Fruit fly (Drosophila melanogaster) whole organism, pupa: ENCODE data around the gene CG7173.

Source experiments
- CG10348 ChIP-seq: fragments of 200-800 bp; sonication (Bioruptor generic); IDR thresholded peaks from 2 replicates; pipeline ENCODE4 v1.3.6; 2022; ENCODE audit warnings: missing biosample characterization, missing genetic modification characterization
- CG12605 ChIP-seq: fragments of 200-800 bp; sonication (Bioruptor generic); IDR thresholded peaks from 2 replicates; pipeline ENCODE4 v1.3.6; 2022; ENCODE audit warnings: missing biosample characterization, missing genetic modification characterization
- CG13204 ChIP-seq: fragments of 200-800 bp; sonication (Bioruptor generic); optimal IDR thresholded peaks from 2 replicates; lab custom pipeline; 2018; ENCODE audit warnings: missing biosample characterization, mild to moderate bottlenecking, missing genetic modification characterization, moderate library complexity
- CG14655 ChIP-seq: fragments of 200-800 bp; sonication (Bioruptor generic); optimal IDR thresholded peaks from 3 replicates; lab custom pipeline; 2017; ENCODE audit warnings: mild to moderate bottlenecking, missing biosample characterization, missing genetic modification reagents, missing genetic modification characterization
- CG15710 ChIP-seq: fragments of 200-800 bp; sonication (Bioruptor generic); optimal IDR thresholded peaks from 2 replicates; lab custom pipeline; 2018; ENCODE audit warnings: missing biosample characterization, mild to moderate bottlenecking, missing genetic modification characterization, moderate library complexity
- CG17806 ChIP-seq: fragments of 200-800 bp; sonication (Bioruptor generic); optimal IDR thresholded peaks from 2 replicates; lab custom pipeline; 2018; ENCODE audit warnings: missing biosample characterization, mild to moderate bottlenecking, missing genetic modification characterization, moderate library complexity
- CG32121 ChIP-seq: fragments of 200-800 bp; sonication (Bioruptor generic); IDR thresholded peaks from 2 replicates; pipeline ENCODE4 v1.3.6; 2022; ENCODE audit warnings: missing biosample characterization, missing genetic modification characterization
- CG34367 ChIP-seq: fragments of 200-800 bp; sonication (Bioruptor generic); optimal IDR thresholded peaks from 2 replicates; lab custom pipeline; 2018; ENCODE audit warnings: missing biosample characterization, mild to moderate bottlenecking, missing genetic modification characterization
- CG4496 ChIP-seq: fragments of 200-800 bp; sonication (Bioruptor generic); IDR thresholded peaks from 3 replicates; pipeline ENCODE4 v1.3.6; 2022; ENCODE audit warnings: missing biosample characterization, missing genetic modification characterization
- CG8159 ChIP-seq: fragments of 200-800 bp; sonication (Bioruptor generic); optimal IDR thresholded peaks from 3 replicates; lab custom pipeline; 2018; ENCODE audit warnings: missing biosample characterization, mild to moderate bottlenecking, missing genetic modification characterization, moderate library complexity
- CG8301 ChIP-seq: fragments of 200-800 bp; sonication (Bioruptor generic); optimal IDR thresholded peaks from 2 replicates; lab custom pipeline; 2018; ENCODE audit warnings: missing biosample characterization, mild to moderate bottlenecking, missing genetic modification characterization
- CG9948 ChIP-seq: fragments of 200-800 bp; sonication (Bioruptor generic); optimal IDR thresholded peaks from 2 replicates; lab custom pipeline; 2018; ENCODE audit warnings: missing biosample characterization, mild to moderate bottlenecking, missing genetic modification characterization, moderate library complexity
- D1 ChIP-seq: fragments of 200-800 bp; sonication (Bioruptor generic); optimal IDR thresholded peaks from 2 replicates; lab custom pipeline; 2018; ENCODE audit warnings: missing biosample characterization, mild to moderate bottlenecking, missing genetic modification characterization, moderate library complexity
- EcR ChIP-seq: fragments of 200-800 bp; sonication (Bioruptor generic); optimal IDR thresholded peaks from 3 replicates; lab custom pipeline; 2019; ENCODE audit warnings: missing biosample characterization, missing genetic modification characterization, mild to moderate bottlenecking, moderate library complexity, missing genetic modification reagents
- Ets98B ChIP-seq: fragments of 200-800 bp; sonication (Bioruptor generic); IDR thresholded peaks from 2 replicates; pipeline ENCODE4 v1.3.6; 2022; ENCODE audit warnings: missing biosample characterization, missing genetic modification characterization
- Pif1A ChIP-seq: fragments of 200-800 bp; sonication (Bioruptor generic); optimal IDR thresholded peaks from 3 replicates; lab custom pipeline; 2016; ENCODE audit warnings: missing biosample characterization, missing genetic modification characterization
- Pif1B ChIP-seq: fragments of 200-800 bp; sonication (Bioruptor generic); optimal IDR thresholded peaks from 3 replicates; lab custom pipeline; 2016; ENCODE audit warnings: missing biosample characterization, missing genetic modification characterization
- Snoo ChIP-seq: fragments of 200-800 bp; sonication (Bioruptor generic); optimal IDR thresholded peaks from 3 replicates; lab custom pipeline; 2017; ENCODE audit warnings: missing biosample characterization, mild to moderate bottlenecking, missing genetic modification characterization, inconsistent platforms
- fd96Ca ChIP-seq: fragments of 200-800 bp; sonication (Bioruptor generic); IDR thresholded peaks from 3 replicates; pipeline ENCODE4 v1.3.6; 2022; ENCODE audit warnings: missing biosample characterization, missing genetic modification characterization
- gl ChIP-seq: fragments of 200-800 bp; sonication (Bioruptor generic); optimal IDR thresholded peaks from 2 replicates; lab custom pipeline; 2018; ENCODE audit warnings: missing biosample characterization, mild to moderate bottlenecking, missing genetic modification characterization
- rn ChIP-seq: fragments of 200-800 bp; sonication (Bioruptor generic); IDR thresholded peaks from 2 replicates; pipeline ENCODE4 v1.3.6; 2022; ENCODE audit warnings: missing biosample characterization, missing genetic modification characterization

Gene CG7173

DNA sequence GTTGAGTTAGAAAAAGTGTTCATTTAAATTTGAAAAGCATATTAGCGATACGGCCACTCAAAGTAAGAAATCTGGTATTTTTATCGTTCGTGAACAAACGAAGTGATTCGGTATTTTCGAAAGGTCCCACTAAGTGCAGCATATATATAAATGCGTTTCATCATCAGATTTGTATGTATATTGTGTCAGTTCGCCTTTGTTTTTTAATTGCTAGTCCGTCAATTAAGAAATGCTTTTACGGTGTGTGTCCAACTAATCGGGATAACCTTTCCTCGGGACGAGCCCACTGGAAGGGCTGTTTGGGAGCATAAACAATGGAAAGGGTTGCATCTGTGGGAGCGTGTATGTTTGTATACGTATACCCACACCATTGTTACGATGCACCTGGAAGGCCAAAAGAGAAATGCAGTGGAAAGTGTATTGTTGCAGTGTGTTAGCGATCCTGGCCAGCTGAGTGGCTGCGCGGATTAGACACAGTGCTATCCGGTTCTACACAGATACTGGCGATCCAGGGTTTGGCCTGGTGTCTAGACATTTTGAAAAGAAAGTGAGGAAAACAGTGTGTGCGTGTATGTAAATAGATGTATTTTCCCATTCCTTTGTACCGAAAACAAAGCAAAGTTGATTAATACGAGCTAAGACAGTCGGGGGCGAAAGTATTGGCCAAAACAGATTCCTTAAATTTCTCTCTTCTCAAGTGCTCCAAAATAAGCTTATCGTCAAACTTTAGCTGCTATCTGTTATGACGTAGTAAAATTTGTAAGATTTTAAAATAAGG, 34.8 kb downstream of the CG7173 start, which contains the start of gene CG7611:
TSS of gene CG7611 (plus strand) at position 128 of the 778 bp plus-strand sequence.
- TF ChIP-seq Snoo (tag; lab: Kevin White, UChicago) (no peak), EcR (peak; percentile 15)

DNA sequence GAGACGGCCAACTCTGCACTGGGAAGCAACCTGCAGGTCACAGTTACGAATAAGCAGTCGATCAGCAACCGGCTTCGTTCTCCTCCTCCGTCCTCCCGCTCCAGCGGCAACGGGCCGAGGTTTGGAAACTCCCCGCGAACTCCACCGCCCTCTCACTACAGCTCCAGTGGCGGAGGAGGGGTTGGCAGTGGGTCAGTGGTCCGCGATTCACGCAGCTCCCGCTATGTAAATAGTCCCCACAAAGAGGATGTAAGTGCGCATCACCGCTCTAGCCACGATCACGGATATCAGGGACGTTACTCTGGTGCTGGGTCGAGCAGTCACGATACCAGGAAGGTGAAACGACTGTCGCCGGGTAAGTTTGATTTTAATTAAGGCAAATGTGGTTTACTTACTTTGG, 39.7 kb downstream of the CG7173 start:
- TF ChIP-seq CG34367 (tag; lab: Kevin White, UChicago) (no peak), CG14655 (GFP tag; lab: Kevin White, UChicago) (no peak), CG12605 (GFP tag; lab: Robert Waterston, UW) (no peak), EcR (no peak), CG9948 (no peak), CG17806 (tag; lab: Kevin White, UChicago) (no peak), D1 (tag; lab: Kevin White, UChicago) (no peak), Pif1A (GFP tag; lab: Kevin White, UChicago) (no peak)
- TF ChIP-seq, all 21 proteins: peak for 0

dm6 chr3L:21516716-21517266, 41.2 kb downstream of the CG7173 start:
- peak; percentile 33; the same call in 1 of the 2 replicates for TF ChIP-seq Ets98B (GFP tag; lab: Robert Waterston, UW)
- no peak for TF ChIP-seq CG10348 (GFP tag; lab: Robert Waterston, UW)
- TF ChIP-seq CG32121 (GFP tag; lab: Robert Waterston, UW), result 0 out of 2 replicates have a peak, but pooled peaks have one; percentile 39
- peak; percentile 13 for TF ChIP-seq CG15710 (tag; lab: Kevin White, UChicago)
- TF ChIP-seq fd96Ca (GFP tag; lab: Robert Waterston, UW), result 0 out of 3 replicates have a peak, but pooled peaks have one; percentile 6
- TF ChIP-seq Pif1A (GFP tag; lab: Kevin White, UChicago), result peak; percentile 36
- TF ChIP-seq CG14655 (GFP tag; lab: Kevin White, UChicago), result peak; percentile 28
- TF ChIP-seq Pif1B (GFP tag; lab: Kevin White, UChicago), result peak; percentile 16
- TF ChIP-seq Snoo (tag; lab: Kevin White, UChicago), result peak; percentile 13
- no peak for TF ChIP-seq gl (tag; lab: Kevin White, UChicago)
- peak; percentile 4 for TF ChIP-seq CG17806 (tag; lab: Kevin White, UChicago)
- TF ChIP-seq CG8301 (tag; lab: Kevin White, UChicago), result peak; percentile 22
- TF ChIP-seq CG8159, result peak; percentile 28
- no peak for TF ChIP-seq CG13204 (GFP tag; lab: Kevin White, UChicago)
- TF ChIP-seq CG12605 (GFP tag; lab: Robert Waterston, UW), result 0 out of 2 replicates have a peak, but pooled peaks have one; percentile 39
- peak; percentile 8 for TF ChIP-seq CG9948
- no peak for TF ChIP-seq CG4496 (GFP tag; lab: Robert Waterston, UW)
- no peak for TF ChIP-seq rn (GFP tag; lab: Robert Waterston, UW)
- peak; percentile 77 for TF ChIP-seq EcR
- no peak for TF ChIP-seq CG34367 (tag; lab: Kevin White, UChicago)
- no peak for TF ChIP-seq D1 (tag; lab: Kevin White, UChicago)

- no peak; the same call in 1 of the 2 replicates for TF ChIP-seq rn (GFP tag; lab: Robert Waterston, UW)
- TF ChIP-seq EcR, result no peak
- peak; percentile 72 for TF ChIP-seq Ets98B (GFP tag; lab: Robert Waterston, UW)
- TF ChIP-seq CG34367 (tag; lab: Kevin White, UChicago), result peak; percentile 70
- peak; percentile 55; the same call in 1 of the 2 replicates for TF ChIP-seq CG10348 (GFP tag; lab: Robert Waterston, UW)
- peak; percentile 69; the same call in 2 of the 3 replicates for TF ChIP-seq fd96Ca (GFP tag; lab: Robert Waterston, UW)
- TF ChIP-seq CG8159, result peak; percentile 84
- TF ChIP-seq CG4496 (GFP tag; lab: Robert Waterston, UW), result peak; percentile 84
- peak; percentile 77 for TF ChIP-seq Snoo (tag; lab: Kevin White, UChicago)
- TF ChIP-seq D1 (tag; lab: Kevin White, UChicago), result no peak
- no peak for TF ChIP-seq CG13204 (GFP tag; lab: Kevin White, UChicago)
- peak; percentile 87 for TF ChIP-seq CG14655 (GFP tag; lab: Kevin White, UChicago)
- no peak for TF ChIP-seq gl (tag; lab: Kevin White, UChicago)
- TF ChIP-seq CG8301 (tag; lab: Kevin White, UChicago), result peak; percentile 56
- TF ChIP-seq CG32121 (GFP tag; lab: Robert Waterston, UW), result peak; percentile 77
- TF ChIP-seq Pif1B (GFP tag; lab: Kevin White, UChicago), result peak; percentile 80
- peak; percentile 67 for TF ChIP-seq Pif1A (GFP tag; lab: Kevin White, UChicago)
- peak; percentile 72 for TF ChIP-seq CG17806 (tag; lab: Kevin White, UChicago)
- TF ChIP-seq CG15710 (tag; lab: Kevin White, UChicago), result peak; percentile 79
- 0 out of 2 replicates have a peak, but pooled peaks have one; percentile 42 for TF ChIP-seq CG12605 (GFP tag; lab: Robert Waterston, UW)
- TF ChIP-seq CG9948, result peak; percentile 74
Measured at dm6 chr3L:21515823-21516715, 42.0 kb downstream of the CG7173 start, which contains the start of the genes SAK and Cdk12. Gene SAK (minus strand): TSS chr3L:21515887. Gene Cdk12 (plus strand): TSS chr3L:21516306.
